Fruit fly (Drosophila melanogaster): ENCODE results near the gene CG32170.

DNA sequence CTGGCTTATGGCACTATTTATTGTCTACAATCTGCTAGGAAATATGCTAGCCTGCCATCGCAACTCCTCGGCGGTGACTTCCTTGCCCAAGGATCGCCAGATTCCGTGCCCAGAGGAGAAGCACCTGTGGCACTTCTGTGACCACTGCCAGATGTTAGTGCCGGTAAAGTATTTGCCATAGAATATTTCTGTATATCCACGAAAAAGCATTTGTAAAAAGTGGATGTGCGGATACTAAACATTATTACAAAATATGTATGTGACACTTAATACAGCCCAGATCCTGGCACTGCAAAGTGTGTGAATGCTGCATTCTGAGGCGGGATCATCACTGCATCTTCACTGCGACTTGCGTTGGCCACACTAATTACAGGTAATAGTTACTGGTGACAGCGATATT is 16.2 kb upstream of the CG32170 start:
- TF ChIP-seq CG33017 (tag; optimal IDR thresholded peaks at IDR 0.05) (no peak), Clk (GFP tag; optimal IDR thresholded peaks at IDR 0.05) (no peak), CG14711 (tag; optimal IDR thresholded peaks at IDR 0.05) (no peak), CG11617 (GFP tag; optimal IDR thresholded peaks at IDR 0.05) (no peak), CG1620 (GFP tag; optimal IDR thresholded peaks at IDR 0.05) (no peak), CG7101 (tag; optimal IDR thresholded peaks at IDR 0.05) (no peak), CG5204 (GFP tag; optimal IDR thresholded peaks at IDR 0.05) (no peak), CG12768 (GFP tag; optimal IDR thresholded peaks at IDR 0.05) (no peak), cnc (optimal IDR thresholded peaks at IDR 0.05) (no peak)

Data from whole organism, adult.